Fruit fly (Drosophila melanogaster) whole organism, prepupa: ENCODE measurements around the gene psh.

Experiments
- Blimp-1 ChIP-seq: fragments of 200-800 bp; sonication (Bioruptor generic); optimal IDR thresholded peaks from 3 replicates; lab custom pipeline; 2017; ENCODE audit warnings: missing biosample characterization, missing genetic modification characterization, mild to moderate bottlenecking, moderate library complexity, missing genetic modification reagents
- CG32006 ChIP-seq: fragments of 200-800 bp; sonication (Bioruptor generic); optimal IDR thresholded peaks from 3 replicates; lab custom pipeline; 2017; ENCODE audit warnings: missing biosample characterization, mild to moderate bottlenecking, missing genetic modification characterization
- CG6163 ChIP-seq: fragments of 200-800 bp; sonication (Bioruptor generic); IDR thresholded peaks from 3 replicates; pipeline ENCODE4 v1.3.6; 2022; ENCODE audit warnings: missing biosample characterization, missing genetic modification characterization
- Ets96B ChIP-seq: fragments of 200-800 bp; optimal IDR thresholded peaks from 2 replicates; lab custom pipeline; 2019; ENCODE audit warnings: missing biosample characterization, mild to moderate bottlenecking, missing genetic modification characterization, moderate library complexity
- OdsH ChIP-seq: fragments of 200-800 bp; sonication (Bioruptor generic); optimal IDR thresholded peaks from 3 replicates; lab custom pipeline; 2016; ENCODE audit warnings: missing biosample characterization, missing genetic modification characterization
- Sox15 ChIP-seq: fragments of 200-800 bp; sonication (Bioruptor generic); optimal IDR thresholded peaks from 3 replicates; lab custom pipeline; 2016; ENCODE audit warnings: missing biosample characterization, missing genetic modification characterization
- pdm3 ChIP-seq: fragments of 200-800 bp; sonication (Bioruptor generic); optimal IDR thresholded peaks from 3 replicates; lab custom pipeline; 2016; ENCODE audit warnings: missing biosample characterization, missing genetic modification characterization

- TF ChIP-seq OdsH (GFP tag; lab: Kevin White, UChicago) (no peak), pdm3 (GFP tag; lab: Kevin White, UChicago) (no peak), Blimp-1 (no peak), Sox15 (no peak), Ets96B (tag; lab: Kevin White, UChicago) (no peak), CG6163 (GFP tag; lab: Robert Waterston, UW) (no peak), CG32006 (GFP tag; lab: Kevin White, UChicago) (no peak)
These were observed 28.6 kb upstream of the psh start, which contains the start of the genes Bx and HisRS for dm6 chrX:18515205-18515921.
